Worm (Caenorhabditis elegans) whole organism, mixed stage, embryonic: ENCODE results near the gene F13H8.8.

ENCODE experiments used
- ceh-83 ChIP-seq: fragments of 200-800 bp; sonication (Bioruptor generic); optimal IDR thresholded peaks from 2 replicates; lab custom pipeline; 2018; ENCODE audit warnings: mild to moderate bottlenecking, missing genetic modification characterization, missing compliant biosample characterization
- pha-4 ChIP-seq: fragments of 150-350 bp; optimal IDR thresholded peaks from 2 replicates; lab custom pipeline; 2018; ENCODE audit warnings: missing biosample characterization, missing genetic modification reagents, missing genetic modification characterization
- sptf-1 ChIP-seq: sonication (generic microtip); optimal IDR thresholded peaks from 2 replicates; lab custom pipeline; 2017; ENCODE audit warnings: mild to moderate bottlenecking, missing genetic modification characterization, moderate library complexity, missing compliant biosample characterization

DNA sequence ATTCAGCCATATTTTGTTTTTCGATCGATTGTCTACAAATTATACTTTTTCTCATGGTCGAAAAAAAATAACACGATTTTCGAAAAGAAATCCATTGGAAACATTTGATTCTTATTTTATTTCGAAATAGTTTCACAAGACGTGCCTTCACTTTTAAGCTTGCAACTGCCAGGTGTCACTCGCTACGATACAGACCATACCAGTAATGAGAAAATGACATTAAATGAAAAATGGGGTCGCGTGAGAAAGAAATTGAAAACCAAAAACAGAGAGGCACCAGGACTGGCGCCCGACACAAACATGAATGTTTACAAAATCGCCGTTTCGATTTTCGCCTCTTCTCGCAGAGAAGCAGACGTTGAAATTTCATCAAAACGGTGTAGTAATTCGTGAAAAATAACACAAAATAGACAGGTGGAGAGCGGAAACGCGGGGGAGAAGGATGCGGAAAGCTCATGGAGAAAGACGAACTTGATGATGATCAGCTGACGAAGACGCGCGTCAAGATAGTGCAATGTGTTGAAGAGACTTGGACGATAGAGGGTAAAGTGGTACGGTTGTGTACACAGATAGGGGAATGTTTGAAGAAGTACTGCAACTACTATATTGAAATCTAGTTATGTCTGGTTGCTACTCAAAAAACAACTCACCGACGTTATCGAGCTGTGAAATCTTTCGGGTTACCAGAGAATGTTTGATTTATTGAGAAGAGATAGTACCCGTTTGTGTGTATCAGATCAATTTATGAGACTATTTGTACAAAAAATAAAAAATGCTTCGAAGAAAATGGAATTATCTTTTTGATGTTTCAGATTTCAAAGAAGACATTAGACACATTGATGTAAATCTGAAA lies 31.6 kb downstream of the F13H8.8 start:
- no peak for TF ChIP-seq ceh-83 (GFP tag; lab: Kevin White, UChicago)
- TF ChIP-seq pha-4 (tag; lab: Kevin White, UChicago), result no peak
- no peak for TF ChIP-seq sptf-1
